Fruit fly (Drosophila melanogaster): ENCODE measurements around the gene Lsp1beta.
A peak's percentile ranks its signal among the peaks of the same experiment; 100 is the strongest.

The Lsp1beta gene

dm6 chr2L:855052-855547, 43.2 kb upstream of the Lsp1beta start, which contains the start of gene CG13949 (continued):
- TF ChIP-seq CG4360 (GFP tag; IDR thresholded peaks at IDR 0.05) (0 out of 2 replicates have a peak, but pooled peaks have one; percentile 18), Hr3 (GFP tag; optimal IDR thresholded peaks at IDR 0.05) (peak; percentile 51), CG4730 (GFP tag; IDR thresholded peaks at IDR 0.05) (peak; percentile 30; the same call in 1 of the 2 replicates), Optix (GFP tag; IDR thresholded peaks at IDR 0.05) (no peak), usp (GFP tag; optimal IDR thresholded peaks at IDR 0.05) (no peak), ara (GFP tag; IDR thresholded peaks at IDR 0.05) (peak; percentile 49; the same call in 1 of the 2 replicates), fd64A (GFP tag; optimal IDR thresholded peaks at IDR 0.05) (no peak), CG9797 (GFP tag; optimal IDR thresholded peaks at IDR 0.05) (no peak), slp2 (GFP tag; optimal IDR thresholded peaks at IDR 0.05) (peak; percentile 46), CG32767 (GFP tag; IDR thresholded peaks at IDR 0.05) (no peak), zen (tag; optimal IDR thresholded peaks at IDR 0.05) (peak; percentile 24), aop (GFP tag; IDR thresholded peaks at IDR 0.05) (no peak), CG2889 (GFP tag; IDR thresholded peaks at IDR 0.05) (no peak), ranshi (GFP tag; IDR thresholded peaks at IDR 0.05) (peak; percentile 78), CG31388 (GFP tag; optimal IDR thresholded peaks at IDR 0.05) (peak; percentile 28), sim (GFP tag; IDR thresholded peaks at IDR 0.05) (no peak), Neu2 (GFP tag; optimal IDR thresholded peaks at IDR 0.05; ENCODE audit: borderline replicate concordance) (no peak), CG8478 (optimal IDR thresholded peaks at IDR 0.05) (peak; percentile 17), MESR4 (GFP tag; optimal IDR thresholded peaks at IDR 0.05) (no peak), CG7372 (GFP tag; IDR thresholded peaks at IDR 0.05) (peak; percentile 56; the same call in 1 of the 2 replicates), Gug (GFP tag; IDR thresholded peaks at IDR 0.05) (peak; percentile 64), dan (GFP tag; IDR thresholded peaks at IDR 0.05) (no peak), ems (GFP tag; optimal IDR thresholded peaks at IDR 0.05) (peak; percentile 31), CG17361 (GFP tag; IDR thresholded peaks at IDR 0.05) (peak; percentile 66; the same call in 2 of the 3 replicates), CG7987 (GFP tag; optimal IDR thresholded peaks at IDR 0.05) (no peak), ATbp (GFP tag; optimal IDR thresholded peaks at IDR 0.05) (peak; percentile 37), ash1 (GFP tag; optimal IDR thresholded peaks at IDR 0.05) (no peak), stc (GFP tag; IDR thresholded peaks at IDR 0.05) (peak; percentile 76), CG12659 (GFP tag; optimal IDR thresholded peaks at IDR 0.05) (peak; percentile 74), nmo (GFP tag; optimal IDR thresholded peaks at IDR 0.05) (peak; percentile 59), CG11695 (GFP tag; IDR thresholded peaks at IDR 0.05) (peak; percentile 76; the same call in 2 of the 3 replicates), Sry-δ (GFP tag; optimal IDR thresholded peaks at IDR 0.05) (peak; percentile 48), schlank (tag; optimal IDR thresholded peaks at IDR 0.05) (no peak), dmrt99B (tag; optimal IDR thresholded peaks at IDR 0.05) (peak; percentile 46), gt (GFP tag; IDR thresholded peaks at IDR 0.05) (no peak), CG6791 (GFP tag; IDR thresholded peaks at IDR 0.05; ENCODE audit: partially characterized antibody) (peak; percentile 65; the same call in 2 of the 3 replicates), her (GFP tag; optimal IDR thresholded peaks at IDR 0.05) (peak; percentile 58), mam (GFP tag; optimal IDR thresholded peaks at IDR 0.05) (peak; percentile 65), CG42726 (GFP tag; IDR thresholded peaks at IDR 0.05; ENCODE audit: partially characterized antibody) (peak; percentile 47; the same call in 1 of the 2 replicates), Awh (GFP tag; IDR thresholded peaks at IDR 0.05) (peak; percentile 72), CG17385 (GFP tag; optimal IDR thresholded peaks at IDR 0.05) (peak; percentile 46), cas (GFP tag; IDR thresholded peaks at IDR 0.05) (peak; percentile 34; the same call in 1 of the 2 replicates), CG1024 (GFP tag; IDR thresholded peaks at IDR 0.05) (no peak), sna (GFP tag; IDR thresholded peaks at IDR 0.05; ENCODE audit: partially characterized antibody) (no peak), CG30020 (tag; optimal IDR thresholded peaks at IDR 0.05) (peak; percentile 23), CG17568 (GFP tag; optimal IDR thresholded peaks at IDR 0.05) (peak; percentile 55), corto (GFP tag; optimal IDR thresholded peaks at IDR 0.05) (no peak), Lhr (GFP tag; optimal IDR thresholded peaks at IDR 0.05) (peak; percentile 98), CG4617 (GFP tag; optimal IDR thresholded peaks at IDR 0.05; ENCODE audit: borderline replicate concordance) (peak; percentile 8), CG12104 (GFP tag; optimal IDR thresholded peaks at IDR 0.05) (peak; percentile 31), dmrt11E (tag; optimal IDR thresholded peaks at IDR 0.05) (peak; percentile 21)

Data from whole organism, embryonic.